Fruit fly (Drosophila melanogaster) whole organism, pupa: Measurements from ENCODE around the gene CG17195.

Source experiments
- CG10348 ChIP-seq: fragments of 200-800 bp; sonication (Bioruptor generic); IDR thresholded peaks from 2 replicates; pipeline ENCODE4 v1.3.6; 2022; ENCODE audit warnings: missing biosample characterization, missing genetic modification characterization
- CG12605 ChIP-seq: fragments of 200-800 bp; sonication (Bioruptor generic); IDR thresholded peaks from 2 replicates; pipeline ENCODE4 v1.3.6; 2022; ENCODE audit warnings: missing biosample characterization, missing genetic modification characterization
- CG13204 ChIP-seq: fragments of 200-800 bp; sonication (Bioruptor generic); optimal IDR thresholded peaks from 2 replicates; lab custom pipeline; 2018; ENCODE audit warnings: missing biosample characterization, mild to moderate bottlenecking, missing genetic modification characterization, moderate library complexity
- CG14655 ChIP-seq: fragments of 200-800 bp; sonication (Bioruptor generic); optimal IDR thresholded peaks from 3 replicates; lab custom pipeline; 2017; ENCODE audit warnings: mild to moderate bottlenecking, missing biosample characterization, missing genetic modification reagents, missing genetic modification characterization
- CG15710 ChIP-seq: fragments of 200-800 bp; sonication (Bioruptor generic); optimal IDR thresholded peaks from 2 replicates; lab custom pipeline; 2018; ENCODE audit warnings: missing biosample characterization, mild to moderate bottlenecking, missing genetic modification characterization, moderate library complexity
- CG17806 ChIP-seq: fragments of 200-800 bp; sonication (Bioruptor generic); optimal IDR thresholded peaks from 2 replicates; lab custom pipeline; 2018; ENCODE audit warnings: missing biosample characterization, mild to moderate bottlenecking, missing genetic modification characterization, moderate library complexity
- CG32121 ChIP-seq: fragments of 200-800 bp; sonication (Bioruptor generic); IDR thresholded peaks from 2 replicates; pipeline ENCODE4 v1.3.6; 2022; ENCODE audit warnings: missing biosample characterization, missing genetic modification characterization
- CG34367 ChIP-seq: fragments of 200-800 bp; sonication (Bioruptor generic); optimal IDR thresholded peaks from 2 replicates; lab custom pipeline; 2018; ENCODE audit warnings: missing biosample characterization, mild to moderate bottlenecking, missing genetic modification characterization
- CG4496 ChIP-seq: fragments of 200-800 bp; sonication (Bioruptor generic); IDR thresholded peaks from 3 replicates; pipeline ENCODE4 v1.3.6; 2022; ENCODE audit warnings: missing biosample characterization, missing genetic modification characterization
- CG8159 ChIP-seq: fragments of 200-800 bp; sonication (Bioruptor generic); optimal IDR thresholded peaks from 3 replicates; lab custom pipeline; 2018; ENCODE audit warnings: missing biosample characterization, mild to moderate bottlenecking, missing genetic modification characterization, moderate library complexity
- CG8301 ChIP-seq: fragments of 200-800 bp; sonication (Bioruptor generic); optimal IDR thresholded peaks from 2 replicates; lab custom pipeline; 2018; ENCODE audit warnings: missing biosample characterization, mild to moderate bottlenecking, missing genetic modification characterization
- CG9948 ChIP-seq: fragments of 200-800 bp; sonication (Bioruptor generic); optimal IDR thresholded peaks from 2 replicates; lab custom pipeline; 2018; ENCODE audit warnings: missing biosample characterization, mild to moderate bottlenecking, missing genetic modification characterization, moderate library complexity
- D1 ChIP-seq: fragments of 200-800 bp; sonication (Bioruptor generic); optimal IDR thresholded peaks from 2 replicates; lab custom pipeline; 2018; ENCODE audit warnings: missing biosample characterization, mild to moderate bottlenecking, missing genetic modification characterization, moderate library complexity
- EcR ChIP-seq: fragments of 200-800 bp; sonication (Bioruptor generic); optimal IDR thresholded peaks from 3 replicates; lab custom pipeline; 2019; ENCODE audit warnings: missing biosample characterization, missing genetic modification characterization, mild to moderate bottlenecking, moderate library complexity, missing genetic modification reagents
- Ets98B ChIP-seq: fragments of 200-800 bp; sonication (Bioruptor generic); IDR thresholded peaks from 2 replicates; pipeline ENCODE4 v1.3.6; 2022; ENCODE audit warnings: missing biosample characterization, missing genetic modification characterization
- Pif1A ChIP-seq: fragments of 200-800 bp; sonication (Bioruptor generic); optimal IDR thresholded peaks from 3 replicates; lab custom pipeline; 2016; ENCODE audit warnings: missing biosample characterization, missing genetic modification characterization
- Pif1B ChIP-seq: fragments of 200-800 bp; sonication (Bioruptor generic); optimal IDR thresholded peaks from 3 replicates; lab custom pipeline; 2016; ENCODE audit warnings: missing biosample characterization, missing genetic modification characterization
- Snoo ChIP-seq: fragments of 200-800 bp; sonication (Bioruptor generic); optimal IDR thresholded peaks from 3 replicates; lab custom pipeline; 2017; ENCODE audit warnings: missing biosample characterization, mild to moderate bottlenecking, missing genetic modification characterization, inconsistent platforms
- fd96Ca ChIP-seq: fragments of 200-800 bp; sonication (Bioruptor generic); IDR thresholded peaks from 3 replicates; pipeline ENCODE4 v1.3.6; 2022; ENCODE audit warnings: missing biosample characterization, missing genetic modification characterization
- gl ChIP-seq: fragments of 200-800 bp; sonication (Bioruptor generic); optimal IDR thresholded peaks from 2 replicates; lab custom pipeline; 2018; ENCODE audit warnings: missing biosample characterization, mild to moderate bottlenecking, missing genetic modification characterization
- rn ChIP-seq: fragments of 200-800 bp; sonication (Bioruptor generic); IDR thresholded peaks from 2 replicates; pipeline ENCODE4 v1.3.6; 2022; ENCODE audit warnings: missing biosample characterization, missing genetic modification characterization

CG17195 gene

DNA sequence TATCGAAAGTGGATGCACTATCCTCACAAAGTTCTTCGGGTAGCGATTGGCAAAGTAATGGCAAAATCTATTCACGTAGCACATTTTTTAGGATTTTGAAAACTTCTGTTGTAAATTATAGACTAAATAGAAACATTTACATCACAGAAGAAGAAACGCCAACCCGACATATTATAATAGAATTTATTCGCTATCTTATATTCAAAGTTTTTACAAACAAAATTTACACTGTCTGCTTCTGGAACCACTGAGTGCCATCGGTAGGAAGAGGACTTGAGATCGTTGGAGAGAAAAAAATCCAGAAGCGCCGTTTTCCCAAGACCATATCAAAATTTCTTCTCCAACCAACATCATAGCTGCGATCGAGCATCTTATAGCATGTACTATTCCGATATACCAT lies at the start of gene CG17195:
TSS of gene CG17195 (minus strand) at position 101 of the 400 bp plus-strand sequence.
- TF ChIP-seq D1 (tag; lab: Kevin White, UChicago) = no peak
- TF ChIP-seq CG17806 (tag; lab: Kevin White, UChicago) = no peak
- TF ChIP-seq Snoo (tag; lab: Kevin White, UChicago) = no peak
- TF ChIP-seq CG13204 (GFP tag; lab: Kevin White, UChicago) = no peak
- TF ChIP-seq Pif1A (GFP tag; lab: Kevin White, UChicago) = no peak
- no peak for TF ChIP-seq CG34367 (tag; lab: Kevin White, UChicago)
- no peak for TF ChIP-seq CG15710 (tag; lab: Kevin White, UChicago)
- TF ChIP-seq CG4496 (GFP tag; lab: Robert Waterston, UW) = no peak
- no peak for TF ChIP-seq CG12605 (GFP tag; lab: Robert Waterston, UW)
- TF ChIP-seq rn (GFP tag; lab: Robert Waterston, UW) = no peak

DNA sequence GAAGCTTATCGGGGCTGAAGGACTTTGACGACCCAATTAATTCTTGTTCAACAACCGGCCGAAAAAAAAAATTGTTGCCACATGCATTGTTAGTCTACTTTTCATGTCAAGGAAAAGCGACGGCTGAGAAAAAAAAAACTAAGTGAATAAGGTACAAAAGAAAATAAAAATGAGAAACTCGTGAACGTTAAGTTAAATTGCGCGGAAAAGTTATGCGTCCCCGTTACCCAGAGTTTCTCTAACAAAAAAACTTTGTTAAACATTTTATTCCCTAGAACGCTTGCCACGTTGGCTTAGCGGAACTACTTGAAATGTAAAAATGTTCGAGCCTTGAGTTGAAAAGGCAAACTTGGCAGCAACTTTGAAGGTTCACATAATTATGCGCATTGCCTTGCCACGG lies 38.2 kb upstream of the CG17195 start, which contains the start of gene CG14354:
TSS of gene CG14354 (plus strand) at position 301 of the 400 bp plus-strand sequence.
- TF ChIP-seq CG8159 (tag; lab: Kevin White, UChicago) = no peak
- TF ChIP-seq CG10348 (GFP tag; lab: Robert Waterston, UW) = no peak
- no peak for TF ChIP-seq CG32121 (GFP tag; lab: Robert Waterston, UW)
- no peak for TF ChIP-seq Pif1B (GFP tag; lab: Kevin White, UChicago)
- no peak for TF ChIP-seq EcR (GFP tag; lab: Kevin White, UChicago)
- TF ChIP-seq CG13204 (GFP tag; lab: Kevin White, UChicago) = no peak
- no peak for TF ChIP-seq CG15710 (tag; lab: Kevin White, UChicago)
- no peak for TF ChIP-seq Snoo (tag; lab: Kevin White, UChicago)
- no peak for TF ChIP-seq gl
- no peak for TF ChIP-seq D1 (tag; lab: Kevin White, UChicago)
- TF ChIP-seq CG8301 = no peak
- no peak for TF ChIP-seq CG12605 (GFP tag; lab: Robert Waterston, UW)
- TF ChIP-seq CG4496 (GFP tag; lab: Robert Waterston, UW) = no peak
- TF ChIP-seq CG34367 (tag; lab: Kevin White, UChicago) = no peak

DNA sequence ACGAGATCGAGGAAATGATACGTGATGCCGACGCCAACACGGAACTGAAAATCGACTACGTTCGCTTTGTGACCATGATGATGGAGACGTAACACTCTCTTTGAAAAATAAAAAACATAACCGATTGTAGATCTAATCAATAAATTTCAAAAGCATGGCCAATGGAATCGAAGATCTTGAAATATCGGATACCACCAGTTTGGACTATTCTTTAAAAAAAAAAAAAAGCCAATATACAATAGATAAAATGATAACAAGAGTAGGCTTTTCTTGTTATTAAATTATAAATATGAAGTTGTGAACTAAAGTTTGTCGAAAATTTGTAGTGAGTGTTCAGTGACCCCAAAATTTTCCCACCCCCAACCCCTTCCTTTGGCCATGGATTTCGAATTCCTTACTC lies 34.6 kb upstream of the CG17195 start, which contains the start of the genes Acam and CG17770:
TSS of gene Acam (plus strand) at position 301 of the 400 bp plus-strand sequence.
TSS of gene CG17770 (plus strand) at position 301 of the 400 bp plus-strand sequence.
- no peak for TF ChIP-seq Ets98B (GFP tag; lab: Robert Waterston, UW)
- no peak for TF ChIP-seq D1 (tag; lab: Kevin White, UChicago)
- TF ChIP-seq CG9948 (tag; lab: Kevin White, UChicago) = no peak
- TF ChIP-seq CG12605 (GFP tag; lab: Robert Waterston, UW) = no peak
- TF ChIP-seq CG8159 (tag; lab: Kevin White, UChicago) = no peak
- TF ChIP-seq CG14655 (GFP tag; lab: Kevin White, UChicago) = no peak
- no peak for TF ChIP-seq EcR (GFP tag; lab: Kevin White, UChicago)
- TF ChIP-seq CG34367 (tag; lab: Kevin White, UChicago) = no peak
- no peak for TF ChIP-seq rn (GFP tag; lab: Robert Waterston, UW)
- no peak for TF ChIP-seq CG10348 (GFP tag; lab: Robert Waterston, UW)
- TF ChIP-seq gl = no peak
- TF ChIP-seq CG32121 (GFP tag; lab: Robert Waterston, UW) = no peak
- no peak for TF ChIP-seq CG15710 (tag; lab: Kevin White, UChicago)
- TF ChIP-seq CG4496 (GFP tag; lab: Robert Waterston, UW) = no peak
- no peak for TF ChIP-seq Pif1A (GFP tag; lab: Kevin White, UChicago)

DNA sequence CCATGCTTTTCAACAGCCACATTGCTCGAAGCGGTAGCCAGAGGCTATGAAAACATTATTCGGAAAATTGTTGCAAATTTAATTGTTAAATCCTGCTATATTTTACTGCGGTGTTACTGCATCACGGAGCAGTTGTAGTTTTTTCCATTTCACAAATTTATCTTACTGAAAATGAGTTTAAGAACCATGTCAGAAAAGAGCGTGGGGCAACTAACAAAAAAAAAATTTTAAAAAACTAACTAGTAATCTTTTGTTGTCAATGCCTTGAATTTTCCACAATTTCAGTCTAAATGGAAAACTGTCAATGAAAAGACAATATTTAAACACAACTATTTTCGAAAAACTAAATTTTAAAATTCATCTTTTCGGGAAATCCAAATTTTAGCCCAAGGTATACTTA lies 33.8 kb upstream of the CG17195 start, which contains the start of gene CG5024:
TSS of gene CG5024 (plus strand) at position 301 of the 400 bp plus-strand sequence.
- TF ChIP-seq gl (no peak), CG13204 (GFP tag; lab: Kevin White, UChicago) (no peak), Snoo (tag; lab: Kevin White, UChicago) (no peak), CG9948 (tag; lab: Kevin White, UChicago) (no peak), CG8159 (tag; lab: Kevin White, UChicago) (no peak), CG8301 (no peak), CG10348 (GFP tag; lab: Robert Waterston, UW) (no peak), fd96Ca (GFP tag; lab: Robert Waterston, UW) (no peak), D1 (tag; lab: Kevin White, UChicago) (no peak), CG12605 (GFP tag; lab: Robert Waterston, UW) (no peak), EcR (GFP tag; lab: Kevin White, UChicago) (no peak), CG15710 (tag; lab: Kevin White, UChicago) (no peak), rn (GFP tag; lab: Robert Waterston, UW) (no peak), Pif1A (GFP tag; lab: Kevin White, UChicago) (no peak), CG4496 (GFP tag; lab: Robert Waterston, UW) (no peak), CG14655 (GFP tag; lab: Kevin White, UChicago) (no peak), Pif1B (GFP tag; lab: Kevin White, UChicago) (no peak), Ets98B (GFP tag; lab: Robert Waterston, UW) (no peak), CG17806 (tag; lab: Kevin White, UChicago) (no peak)
- TF ChIP-seq, all 21 proteins: peak for 0

DNA sequence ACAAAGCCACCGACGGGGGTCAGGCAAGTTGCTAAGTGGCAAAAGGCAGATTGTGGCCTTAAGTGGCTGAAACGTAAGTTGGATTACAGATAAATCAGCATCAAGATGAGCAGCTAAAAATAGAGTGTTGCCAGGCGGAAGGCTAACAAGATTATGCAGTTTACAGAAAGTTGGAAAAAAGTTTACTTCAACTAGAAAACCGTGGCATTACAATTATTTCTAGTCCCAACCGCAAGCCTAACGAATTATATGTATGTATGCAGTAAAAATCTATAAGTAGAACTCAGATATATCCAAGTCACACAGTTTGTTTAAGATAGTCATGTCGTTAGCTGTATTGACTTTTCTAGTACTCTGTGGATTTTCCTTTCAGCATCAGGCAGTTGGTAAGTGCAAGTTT lies 29.1 kb upstream of the CG17195 start, which contains the start of gene BG642167:
TSS of gene BG642167 (plus strand) at position 301 of the 400 bp plus-strand sequence.
- TF ChIP-seq CG4496 (GFP tag; lab: Robert Waterston, UW) (no peak), gl (no peak), fd96Ca (GFP tag; lab: Robert Waterston, UW) (no peak), CG12605 (GFP tag; lab: Robert Waterston, UW) (no peak), D1 (tag; lab: Kevin White, UChicago) (no peak), Pif1B (GFP tag; lab: Kevin White, UChicago) (no peak), CG15710 (tag; lab: Kevin White, UChicago) (no peak), CG10348 (GFP tag; lab: Robert Waterston, UW) (no peak), CG13204 (GFP tag; lab: Kevin White, UChicago) (no peak), CG8301 (no peak), rn (GFP tag; lab: Robert Waterston, UW) (no peak)
